Worm (Caenorhabditis elegans) whole organism, L3 larva: ENCODE results near the gene F23B12.1.

Source experiments
- ceh-28 ChIP-seq: fragments of 150-350 bp; optimal IDR thresholded peaks from 2 replicates; lab custom pipeline; 2014; ENCODE audit warnings: missing biosample characterization, missing genetic modification reagents, missing genetic modification characterization
- fkh-10 ChIP-seq: sonication (generic microtip); optimal IDR thresholded peaks from 2 replicates; lab custom pipeline; 2017; ENCODE audit warnings: missing biosample characterization, missing genetic modification reagents, missing genetic modification characterization
- lin-39 ChIP-seq: fragments of 150-350 bp; optimal IDR thresholded peaks from 2 replicates; lab custom pipeline; 2018; ENCODE audit warnings: missing biosample characterization, missing genetic modification reagents, missing genetic modification characterization
- mdl-1 ChIP-seq: fragments of 150-350 bp; optimal IDR thresholded peaks from 2 replicates; lab custom pipeline; 2014; ENCODE audit warnings: missing biosample characterization, missing genetic modification characterization
- ztf-11 ChIP-seq: fragments of 150-350 bp; optimal IDR thresholded peaks from 2 replicates; lab custom pipeline; 2014; ENCODE audit warnings: missing biosample characterization, missing genetic modification characterization

- TF ChIP-seq ceh-28 (tag; lab: Kevin White, UChicago) (no peak), mdl-1 (tag; lab: Kevin White, UChicago) (no peak), fkh-10 (GFP tag; lab: Kevin White, UChicago) (no peak), lin-39 (tag; lab: Kevin White, UChicago) (no peak), ztf-11 (no peak)
Observed at ce11 chrV:14411989-14412388, 17.0 kb upstream of the F23B12.1 start.
